Worm (Caenorhabditis elegans) whole organism, L4 larva: Measurements from ENCODE around the gene rps-18.

ENCODE experiments used
- R02D3.7 ChIP-seq: fragments of 150-350 bp; sonication (generic microtip); optimal IDR thresholded peaks from 3 replicates; lab custom pipeline; 2014; ENCODE audit warnings: missing biosample characterization, missing genetic modification characterization
- T26A8.4 ChIP-seq: fragments of 200-800 bp; sonication (Bioruptor generic); IDR thresholded peaks from 2 replicates; pipeline ENCODE4 v1.3.6; 2022; ENCODE audit warnings: missing genetic modification characterization, missing compliant biosample characterization
- ZK546.5 ChIP-seq, 2 experiments: sonication (generic microtip); optimal IDR thresholded peaks; 2 replicates each; lab custom pipeline; 2017; ENCODE audit warnings: missing biosample characterization in 2 of 2, missing genetic modification characterization in 2 of 2
- ces-1 ChIP-seq: fragments of 150-350 bp; sonication (generic microtip); optimal IDR thresholded peaks from 4 replicates; lab custom pipeline; 2014; ENCODE audit warnings: missing biosample characterization, missing genetic modification reagents, missing genetic modification characterization
- lin-38 ChIP-seq: fragments of 200-800 bp; sonication (Bioruptor generic); IDR thresholded peaks from 2 replicates; pipeline ENCODE4 v1.3.6; 2022; ENCODE audit warnings: missing genetic modification reagents, missing genetic modification characterization, missing compliant biosample characterization
- nhr-28 ChIP-seq: fragments of 150-350 bp; optimal IDR thresholded peaks from 2 replicates; lab custom pipeline; 2014; ENCODE audit warnings: missing biosample characterization, missing genetic modification characterization
- nhr-41 ChIP-seq: fragments of 200-800 bp; sonication (Bioruptor generic); IDR thresholded peaks from 2 replicates; pipeline ENCODE4 v1.3.6; 2022; ENCODE audit warnings: missing genetic modification reagents, missing genetic modification characterization, missing compliant biosample characterization
- nhr-77 ChIP-seq: fragments of 150-350 bp; optimal IDR thresholded peaks from 2 replicates; lab custom pipeline; 2014; ENCODE audit warnings: missing biosample characterization, missing genetic modification characterization
- saeg-2 ChIP-seq: fragments of 200-800 bp; sonication (Bioruptor generic); IDR thresholded peaks from 2 replicates; pipeline ENCODE4 v1.3.6; 2022; ENCODE audit warnings: missing genetic modification reagents, missing genetic modification characterization, missing compliant biosample characterization
- unc-130 ChIP-seq: sonication (generic microtip); optimal IDR thresholded peaks from 2 replicates; lab custom pipeline; 2016; ENCODE audit warnings: missing genetic modification reagents, missing genetic modification characterization, missing compliant biosample characterization
- unc-62 ChIP-seq, 3 experiments: fragments of 150-350 bp in 1 of 3; sonication (generic microtip); optimal IDR thresholded peaks in 2 of 3; peaks in 1 of 3; 1 replicate in 1 of 3; 2 replicates in 2 of 3; lab custom pipeline; 2014 to 2017; ENCODE audit warnings: missing biosample characterization in 3 of 3, missing genetic modification characterization in 3 of 3, missing genetic modification reagents in 3 of 3, missing genotype in 1 of 3

DNA sequence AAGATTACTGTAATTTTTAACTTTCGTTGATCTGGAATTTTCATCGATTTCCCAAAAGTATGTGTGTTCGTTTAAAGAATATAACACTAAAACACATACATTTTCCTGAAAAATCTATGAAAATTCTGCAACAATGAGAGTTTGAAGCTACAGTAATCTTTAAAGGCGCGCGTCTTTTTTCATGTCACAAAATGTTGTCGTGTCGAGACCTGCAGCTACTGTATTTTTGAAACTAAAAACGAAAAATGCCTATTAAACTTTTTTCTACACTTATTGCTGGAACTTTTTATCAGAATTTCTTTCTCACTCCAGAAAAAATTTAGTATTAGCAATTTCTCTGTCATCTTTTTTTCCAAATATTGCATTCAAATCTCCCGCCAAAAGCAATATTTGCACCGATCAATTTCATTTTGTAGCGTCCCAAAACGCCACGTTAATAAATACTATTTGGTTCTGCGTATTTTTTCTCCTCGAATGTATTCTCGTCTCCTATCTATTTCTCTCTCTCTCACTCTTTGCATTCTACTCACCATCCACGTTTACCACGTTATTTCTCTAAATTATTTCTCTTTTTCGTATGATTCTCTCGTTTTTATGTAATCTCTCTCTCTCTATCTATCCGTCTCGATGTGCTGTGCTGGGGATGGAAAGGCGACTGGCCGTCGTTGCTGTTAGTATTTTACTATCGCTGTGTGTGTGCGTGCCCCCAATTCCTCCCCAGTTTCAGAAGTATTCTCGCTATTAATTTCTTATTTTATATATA lies 38.9 kb upstream of the rps-18 start, which contains the start of gene melo-1:
- no peak for TF ChIP-seq R02D3.7 (tag; lab: Kevin White, UChicago)
- no peak for TF ChIP-seq unc-130 (GFP tag; lab: Kevin White, UChicago)
- peak; percentile 50 for TF ChIP-seq nhr-28 (tag; lab: Kevin White, UChicago)
- 0 out of 2 replicates have a peak, but pooled peaks have one; percentile 12 for TF ChIP-seq T26A8.4
- TF ChIP-seq nhr-77 (tag; lab: Kevin White, UChicago), result no peak
- no peak for TF ChIP-seq nhr-41 (GFP tag; lab: Robert Waterston, UW)
- TF ChIP-seq unc-62 (GFP tag; optimal IDR thresholded peaks at IDR 0.05 in 1 of 2; lab: Kevin White, UChicago), result peak in 1 of 2 experiments; percentile 98
- TF ChIP-seq unc-62 (tag; optimal IDR thresholded peaks at IDR 0.05; lab: Kevin White, UChicago), result no peak
- TF ChIP-seq ces-1 (GFP tag; lab: Kevin White, UChicago), result no peak
- no peak; the same call in 1 of the 2 replicates for TF ChIP-seq lin-38 (GFP tag; lab: Robert Waterston, UW)
- TF ChIP-seq saeg-2 (GFP tag; lab: Robert Waterston, UW), result no peak
- no peak for TF ChIP-seq ZK546.5 (tag; optimal IDR thresholded peaks at IDR 0.05; lab: Kevin White, UChicago)
